Worm (Caenorhabditis elegans) whole organism, L1 larva: ENCODE results near the gene egl-9.

Experiments used
- aly-2 ChIP-seq: fragments of 150-350 bp; optimal IDR thresholded peaks from 2 replicates; lab custom pipeline; 2014; ENCODE audit warnings: missing biosample characterization, missing genetic modification characterization
- egl-27 ChIP-seq, 2 experiments: fragments of 150-350 bp in 1 of 2; sonication (generic microtip); optimal IDR thresholded peaks; 3 replicates each; lab custom pipeline; 2017 to 2018; ENCODE audit warnings: missing biosample characterization in 2 of 2, missing genetic modification characterization in 2 of 2, missing genetic modification reagents in 2 of 2
- pag-3 ChIP-seq: sonication (generic microtip); optimal IDR thresholded peaks from 2 replicates; lab custom pipeline; 2017; ENCODE audit warnings: missing genetic modification characterization, mild to moderate bottlenecking, missing compliant biosample characterization, antibody characterized with exemption, borderline replicate concordance; ENCODE audit not compliant: insufficient read depth
- ztf-4 ChIP-seq: fragments of 150-350 bp; optimal IDR thresholded peaks from 2 replicates; lab custom pipeline; 2014; ENCODE audit warnings: missing biosample characterization, missing genetic modification characterization

DNA sequence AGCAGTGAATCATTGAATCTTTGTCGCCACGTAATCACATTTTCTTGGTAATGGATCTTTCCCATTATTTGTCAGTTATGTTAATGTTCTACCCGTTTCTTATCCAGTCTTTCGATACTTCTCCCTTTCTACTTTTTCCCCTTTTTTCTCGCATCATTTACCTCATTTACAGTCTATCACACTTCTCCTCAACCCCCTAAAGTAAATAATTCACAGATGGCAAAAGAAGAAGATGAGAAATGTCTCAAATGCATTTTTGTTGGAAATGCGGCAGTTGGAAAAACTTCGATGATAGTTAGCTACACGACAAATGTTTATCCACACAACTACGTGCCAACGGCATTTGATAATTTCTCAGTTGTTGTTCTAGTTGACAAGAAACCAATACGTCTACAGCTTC, 6.3 kb upstream of the egl-9 start, which contains the start of gene chw-1:
- TF ChIP-seq ztf-4 (tag; lab: Kevin White, UChicago): no peak
- TF ChIP-seq egl-27 (tag; optimal IDR thresholded peaks at IDR 0.05; lab: Kevin White, UChicago): no peak
- TF ChIP-seq pag-3: no peak
- no peak for TF ChIP-seq aly-2 (tag; lab: Kevin White, UChicago)
